Worm (Caenorhabditis elegans) whole organism, L1 larva: Measurements from ENCODE around the gene T23F2.3.

Source experiments
- aly-2 ChIP-seq: fragments of 150-350 bp; optimal IDR thresholded peaks from 2 replicates; lab custom pipeline; 2014; ENCODE audit warnings: missing biosample characterization, missing genetic modification characterization
- ces-1 ChIP-seq: fragments of 150-350 bp; optimal IDR thresholded peaks from 2 replicates; lab custom pipeline; 2014; ENCODE audit warnings: missing biosample characterization, missing genetic modification reagents, missing genetic modification characterization
- lin-15B ChIP-seq: fragments of 150-350 bp; sonication (generic microtip); optimal IDR thresholded peaks from 3 replicates; lab custom pipeline; 2014; ENCODE audit warnings: missing biosample characterization, missing genetic modification characterization
- mep-1 ChIP-seq: fragments of 150-350 bp; optimal IDR thresholded peaks from 2 replicates; lab custom pipeline; 2014; ENCODE audit warnings: missing biosample characterization, missing genetic modification characterization
- nhr-85 ChIP-seq: sonication (generic microtip); peaks from one replicate; lab custom pipeline; 2016; ENCODE audit warnings: missing genetic modification characterization, inconsistent platforms, missing compliant biosample characterization
- zag-1 ChIP-seq: fragments of 150-350 bp; optimal IDR thresholded peaks from 2 replicates; lab custom pipeline; 2014; ENCODE audit warnings: missing biosample characterization, missing genetic modification characterization

- no peak for TF ChIP-seq mep-1 (tag; lab: Kevin White, UChicago)
- TF ChIP-seq aly-2: no peak
- TF ChIP-seq lin-15B: no peak
- TF ChIP-seq zag-1: no peak
- no peak for TF ChIP-seq nhr-85 (tag; lab: Kevin White, UChicago)
- TF ChIP-seq ces-1 (GFP tag; lab: Kevin White, UChicago): no peak
Observed at ce11 chrX:5479300-5479811, 32.8 kb downstream of the T23F2.3 start, which contains the start of gene dlg-1.
